Fruit fly (Drosophila melanogaster): ENCODE measurements around the gene pasha.

Gene pasha

dm6 chr3R:31592256-31592879, 25.4 kb upstream of the pasha start, which contains the start of gene CG1774:
CG1774 (plus strand) TSS chr3R:31592803.
- peak; percentile 77 for TF ChIP-seq CG13296 (GFP tag; optimal IDR thresholded peaks at IDR 0.05)
- TF ChIP-seq H15 (GFP tag; IDR thresholded peaks at IDR 0.05) = peak; percentile 55; the same call in 2 of the 3 replicates
- no peak for TF ChIP-seq knrl (GFP tag; IDR thresholded peaks at IDR 0.05; ENCODE audit: partially characterized antibody)
- no peak for TF ChIP-seq Dp (GFP tag; optimal IDR thresholded peaks at IDR 0.05)
- TF ChIP-seq CG9932 (GFP tag; IDR thresholded peaks at IDR 0.05) = peak; percentile 83
- TF ChIP-seq Lhr (GFP tag; optimal IDR thresholded peaks at IDR 0.05) = no peak
- 0 out of 2 replicates have a peak, but pooled peaks have one; percentile 59 for TF ChIP-seq klu (GFP tag; IDR thresholded peaks at IDR 0.05)
- peak; percentile 59 for TF ChIP-seq Taf1 (GFP tag; IDR thresholded peaks at IDR 0.05)
- peak; percentile 47; the same call in 1 of the 2 replicates for TF ChIP-seq Adf1 (GFP tag; IDR thresholded peaks at IDR 0.05)
- peak; percentile 83 for TF ChIP-seq her (GFP tag; optimal IDR thresholded peaks at IDR 0.05)
- peak; percentile 60; the same call in 1 of the 2 replicates for TF ChIP-seq esg (GFP tag; conservative IDR thresholded peaks at IDR 0.05)
- TF ChIP-seq mld (GFP tag; IDR thresholded peaks at IDR 0.05; ENCODE audit: partially characterized antibody) = no peak
- no peak for TF ChIP-seq Sin3A (optimal IDR thresholded peaks at IDR 0.05)
- peak; percentile 17 for TF ChIP-seq cato (GFP tag; optimal IDR thresholded peaks at IDR 0.05; ENCODE audit: borderline replicate concordance)
- TF ChIP-seq Rx (GFP tag; IDR thresholded peaks at IDR 0.05) = no peak; the same call in 1 of the 2 replicates
- TF ChIP-seq CG15696 (tag; optimal IDR thresholded peaks at IDR 0.05) = peak; percentile 38
- TF ChIP-seq lilli (GFP tag; optimal IDR thresholded peaks at IDR 0.05) = peak; percentile 90
- peak; percentile 46; the same call in 1 of the 2 replicates for TF ChIP-seq CG4730 (GFP tag; IDR thresholded peaks at IDR 0.05)
- TF ChIP-seq cg (GFP tag; optimal IDR thresholded peaks at IDR 0.05) = no peak
- TF ChIP-seq Ptx1 (GFP tag; IDR thresholded peaks at IDR 0.05) = peak; percentile 85
- TF ChIP-seq CG17361 (GFP tag; IDR thresholded peaks at IDR 0.05) = peak; percentile 78
- TF ChIP-seq ind (GFP tag; optimal IDR thresholded peaks at IDR 0.05) = peak; percentile 81
- TF ChIP-seq prd (optimal IDR thresholded peaks at IDR 0.05) = no peak
- peak; percentile 78 for TF ChIP-seq prd (GFP tag; IDR thresholded peaks at IDR 0.05)
- no peak for TF ChIP-seq peb (GFP tag; IDR thresholded peaks at IDR 0.05)
- no peak for TF ChIP-seq yki (optimal IDR thresholded peaks at IDR 0.05)
- TF ChIP-seq CG33213 (GFP tag; optimal IDR thresholded peaks at IDR 0.05) = peak; percentile 66
- TF ChIP-seq CG14965 (GFP tag; optimal IDR thresholded peaks at IDR 0.05; ENCODE audit: borderline replicate concordance) = peak; percentile 10
- no peak for TF ChIP-seq sr (GFP tag; IDR thresholded peaks at IDR 0.05)
- TF ChIP-seq Kr (GFP tag; optimal IDR thresholded peaks at IDR 0.05) = no peak
- peak; percentile 66; the same call in 2 of the 3 replicates for TF ChIP-seq otp (GFP tag; IDR thresholded peaks at IDR 0.05)
- 0 out of 2 replicates have a peak, but pooled peaks have one; percentile 46 for TF ChIP-seq ro (GFP tag; IDR thresholded peaks at IDR 0.05)
- peak; percentile 51 for TF ChIP-seq CG12104 (GFP tag; optimal IDR thresholded peaks at IDR 0.05)
- TF ChIP-seq CG9727 (GFP tag; optimal IDR thresholded peaks at IDR 0.05) = peak; percentile 81
- TF ChIP-seq CG9215 (GFP tag; IDR thresholded peaks at IDR 0.05) = peak; percentile 75
- TF ChIP-seq CG30403 (GFP tag; optimal IDR thresholded peaks at IDR 0.05) = peak; percentile 84
- TF ChIP-seq CG15601 (tag; optimal IDR thresholded peaks at IDR 0.05) = peak; percentile 31
- TF ChIP-seq CG7786 (GFP tag; optimal IDR thresholded peaks at IDR 0.05) = peak; percentile 87
- TF ChIP-seq Poxn (GFP tag; IDR thresholded peaks at IDR 0.05) = peak; percentile 63
- peak; percentile 43 for TF ChIP-seq CG8281 (tag; optimal IDR thresholded peaks at IDR 0.05)
- peak; percentile 63 for TF ChIP-seq H2.0 (GFP tag; IDR thresholded peaks at IDR 0.05)
- TF ChIP-seq Mad (GFP tag; optimal IDR thresholded peaks at IDR 0.05) = peak; percentile 45
- TF ChIP-seq br (optimal IDR thresholded peaks at IDR 0.05) = no peak
- TF ChIP-seq Max (GFP tag; optimal IDR thresholded peaks at IDR 0.05) = peak; percentile 68
- TF ChIP-seq HmgZ (tag; optimal IDR thresholded peaks at IDR 0.05) = peak; percentile 83
- peak; percentile 85 for TF ChIP-seq grau (tag; optimal IDR thresholded peaks at IDR 0.05)
- no peak for TF ChIP-seq Neu2 (GFP tag; optimal IDR thresholded peaks at IDR 0.05; ENCODE audit: borderline replicate concordance)
- peak; percentile 78 to 81 for TF ChIP-seq Pdp1 (GFP tag; optimal IDR thresholded peaks at IDR 0.05)
- TF ChIP-seq CG10654 (GFP tag; optimal IDR thresholded peaks at IDR 0.05) = peak; percentile 65
- peak; percentile 27; the same call in 1 of the 2 replicates for TF ChIP-seq Oaz (GFP tag; IDR thresholded peaks at IDR 0.05)
- peak; percentile 57 for TF ChIP-seq ap (GFP tag; IDR thresholded peaks at IDR 0.05)
- peak; percentile 78 for TF ChIP-seq sisA (GFP tag; IDR thresholded peaks at IDR 0.05)

All from whole organism, embryonic.